Worm (Caenorhabditis elegans) whole organism, L3 larva: ENCODE measurements around the gene F44G3.7.

ENCODE experiments used
- R02D3.7 ChIP-seq: fragments of 150-350 bp; optimal IDR thresholded peaks from 2 replicates; lab custom pipeline; 2014; ENCODE audit warnings: missing biosample characterization, missing genetic modification characterization
- aly-2 ChIP-seq: fragments of 150-350 bp; optimal IDR thresholded peaks from 2 replicates; lab custom pipeline; 2014; ENCODE audit warnings: missing biosample characterization, missing genetic modification characterization
- ama-1 ChIP-seq: fragments of 150-350 bp; optimal IDR thresholded peaks from 2 replicates; lab custom pipeline; 2018
- egl-27 ChIP-seq: sonication (generic microtip); optimal IDR thresholded peaks from 4 replicates; lab custom pipeline; 2017; ENCODE audit warnings: missing biosample characterization, missing genetic modification reagents, missing genetic modification characterization
- elt-1 ChIP-seq: fragments of 150-350 bp; optimal IDR thresholded peaks from 2 replicates; lab custom pipeline; 2014; ENCODE audit warnings: missing biosample characterization, missing genetic modification characterization
- eor-1 ChIP-seq, 2 experiments: fragments of 150-350 bp; optimal IDR thresholded peaks; 2 replicates each; lab custom pipeline; 2014 to 2018; ENCODE audit warnings: missing biosample characterization in 2 of 2, missing genetic modification characterization in 2 of 2
- fkh-10 ChIP-seq: sonication (generic microtip); optimal IDR thresholded peaks from 2 replicates; lab custom pipeline; 2017; ENCODE audit warnings: missing biosample characterization, missing genetic modification reagents, missing genetic modification characterization
- fos-1 ChIP-seq: fragments of 150-350 bp; optimal IDR thresholded peaks from 2 replicates; lab custom pipeline; 2014; ENCODE audit warnings: missing biosample characterization, missing genetic modification characterization
- nfya-1 ChIP-seq: sonication (generic microtip); optimal IDR thresholded peaks from 2 replicates; lab custom pipeline; 2017; ENCODE audit warnings: missing genetic modification characterization, mild to moderate bottlenecking, missing compliant biosample characterization, antibody characterized with exemption, moderate library complexity; ENCODE audit not compliant: insufficient read depth
- nhr-77 ChIP-seq: fragments of 150-350 bp; optimal IDR thresholded peaks from 2 replicates; lab custom pipeline; 2014; ENCODE audit warnings: missing biosample characterization, missing genetic modification characterization
- pha-4 ChIP-seq: fragments of 150-350 bp; optimal IDR thresholded peaks from 2 replicates; lab custom pipeline; 2014; ENCODE audit warnings: missing biosample characterization, missing genetic modification reagents, missing genetic modification characterization
- ztf-11 ChIP-seq: fragments of 150-350 bp; optimal IDR thresholded peaks from 2 replicates; lab custom pipeline; 2014; ENCODE audit warnings: missing biosample characterization, missing genetic modification characterization

DNA sequence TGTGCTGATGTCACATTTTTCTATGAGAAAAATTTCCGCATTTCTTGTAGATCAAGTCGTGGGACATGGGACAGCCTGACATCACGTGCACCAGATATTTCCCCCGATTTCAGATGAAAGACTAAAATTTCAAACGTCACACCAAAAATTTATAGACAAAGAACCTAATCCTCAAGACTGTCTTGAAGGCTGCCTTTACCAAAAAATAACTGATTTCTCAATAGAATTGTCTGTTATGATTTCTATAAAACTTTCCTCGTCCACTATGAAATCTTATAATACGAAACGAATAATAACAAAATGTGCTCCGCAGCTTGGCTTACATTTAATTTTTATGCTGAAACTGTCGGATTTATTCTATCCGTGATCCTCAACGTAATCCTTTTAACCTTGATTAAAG lies 43.4 kb upstream of the F44G3.7 start, which contains the start of gene str-106:
- no peak for TF ChIP-seq nfya-1 (tag; lab: Kevin White, UChicago)
- no peak for TF ChIP-seq pha-4 (tag; lab: Kevin White, UChicago)
- TF ChIP-seq ztf-11 (tag; lab: Kevin White, UChicago): no peak
- TF ChIP-seq fos-1 (tag; lab: Kevin White, UChicago): no peak
- TF ChIP-seq nhr-77: no peak
- TF ChIP-seq elt-1 (tag; lab: Kevin White, UChicago): no peak
- no peak for TF ChIP-seq R02D3.7 (tag; lab: Kevin White, UChicago)
- TF ChIP-seq fkh-10 (GFP tag; lab: Kevin White, UChicago): no peak
- TF ChIP-seq ama-1 (lab: Kevin White, UChicago): no peak
- TF ChIP-seq aly-2: no peak
- TF ChIP-seq egl-27 (tag; lab: Kevin White, UChicago): no peak
- TF ChIP-seq eor-1 (tag; optimal IDR thresholded peaks at IDR 0.05; lab: Kevin White, UChicago): no peak
